Fruit fly (Drosophila melanogaster) whole organism, prepupa: ENCODE data around the gene glo.

Source experiments
- Blimp-1 ChIP-seq: fragments of 200-800 bp; sonication (Bioruptor generic); optimal IDR thresholded peaks from 3 replicates; lab custom pipeline; 2017; ENCODE audit warnings: missing biosample characterization, missing genetic modification characterization, mild to moderate bottlenecking, moderate library complexity, missing genetic modification reagents
- CG10669 ChIP-seq: fragments of 200-800 bp; sonication (Bioruptor generic); optimal IDR thresholded peaks from 3 replicates; lab custom pipeline; 2018; ENCODE audit warnings: missing biosample characterization, mild to moderate bottlenecking, missing genetic modification characterization, moderate library complexity
- CG11294 ChIP-seq: fragments of 200-800 bp; sonication (Bioruptor generic); IDR thresholded peaks from 2 replicates; pipeline ENCODE4 v1.3.6; 2022; ENCODE audit warnings: missing biosample characterization, missing genetic modification characterization
- CG11902 ChIP-seq: fragments of 200-800 bp; sonication (Bioruptor generic); optimal IDR thresholded peaks from 3 replicates; lab custom pipeline; 2016; ENCODE audit warnings: missing biosample characterization, missing genetic modification characterization
- CG15336 ChIP-seq: fragments of 200-800 bp; sonication (Bioruptor generic); IDR thresholded peaks from 2 replicates; pipeline ENCODE4 v1.3.6; 2022; ENCODE audit warnings: missing biosample characterization, missing genetic modification characterization
- CG1621 ChIP-seq: fragments of 200-800 bp; sonication (Bioruptor generic); optimal IDR thresholded peaks from 3 replicates; lab custom pipeline; 2018; ENCODE audit warnings: missing biosample characterization, mild to moderate bottlenecking, missing genetic modification characterization
- CG16779 ChIP-seq: fragments of 200-800 bp; sonication (Bioruptor generic); optimal IDR thresholded peaks from 3 replicates; lab custom pipeline; 2017; ENCODE audit warnings: missing biosample characterization, mild to moderate bottlenecking, missing genetic modification characterization
- CG31627 ChIP-seq: fragments of 200-800 bp; sonication (Bioruptor generic); optimal IDR thresholded peaks from 3 replicates; lab custom pipeline; 2016; ENCODE audit warnings: missing biosample characterization, missing genetic modification characterization
- CG32006 ChIP-seq: fragments of 200-800 bp; sonication (Bioruptor generic); optimal IDR thresholded peaks from 3 replicates; lab custom pipeline; 2017; ENCODE audit warnings: missing biosample characterization, mild to moderate bottlenecking, missing genetic modification characterization
- CG34406 ChIP-seq: fragments of 200-800 bp; sonication (Bioruptor generic); optimal IDR thresholded peaks from 3 replicates; lab custom pipeline; 2016; ENCODE audit warnings: missing biosample characterization, missing genetic modification characterization
- CG3919 ChIP-seq: fragments of 200-800 bp; sonication (Bioruptor generic); optimal IDR thresholded peaks from 3 replicates; lab custom pipeline; 2016; ENCODE audit warnings: missing biosample characterization, missing genetic modification characterization
- CG4318 ChIP-seq: fragments of 200-800 bp; sonication (Bioruptor generic); optimal IDR thresholded peaks from 3 replicates; lab custom pipeline; 2017; ENCODE audit warnings: missing biosample characterization, mild to moderate bottlenecking, missing genetic modification characterization
- CG6163 ChIP-seq: fragments of 200-800 bp; sonication (Bioruptor generic); IDR thresholded peaks from 3 replicates; pipeline ENCODE4 v1.3.6; 2022; ENCODE audit warnings: missing biosample characterization, missing genetic modification characterization
- CG6792 ChIP-seq: fragments of 200-800 bp; sonication (Bioruptor generic); optimal IDR thresholded peaks from 3 replicates; lab custom pipeline; 2016; ENCODE audit warnings: missing biosample characterization, missing genetic modification characterization
- CG6854 ChIP-seq: fragments of 200-800 bp; sonication (Bioruptor generic); optimal IDR thresholded peaks from 2 replicates; lab custom pipeline; 2017; ENCODE audit warnings: missing biosample characterization, mild to moderate bottlenecking, missing genetic modification characterization
- CG7368 ChIP-seq: fragments of 200-800 bp; sonication (Bioruptor generic); optimal IDR thresholded peaks from 3 replicates; lab custom pipeline; 2016; ENCODE audit warnings: missing biosample characterization, missing genetic modification characterization
- CG8119 ChIP-seq: fragments of 200-800 bp; sonication (Bioruptor generic); IDR thresholded peaks from 3 replicates; pipeline ENCODE4 v1.3.6; 2022; ENCODE audit warnings: missing biosample characterization, missing genetic modification characterization
- CG9139 ChIP-seq: fragments of 200-800 bp; sonication (Bioruptor generic); optimal IDR thresholded peaks from 3 replicates; lab custom pipeline; 2017; ENCODE audit warnings: missing biosample characterization, mild to moderate bottlenecking, missing genetic modification characterization
- Eip75B ChIP-seq: fragments of 200-800 bp; sonication (Bioruptor generic); optimal IDR thresholded peaks from 3 replicates; lab custom pipeline; 2016; ENCODE audit warnings: missing biosample characterization, missing genetic modification characterization
- Eip78C ChIP-seq: fragments of 200-800 bp; sonication (Bioruptor generic); peaks from one replicate; lab custom pipeline; 2016; ENCODE audit warnings: missing biosample characterization, missing genetic modification characterization
- Ets21C ChIP-seq: fragments of 200-800 bp; sonication (Bioruptor generic); optimal IDR thresholded peaks from 3 replicates; lab custom pipeline; 2016; ENCODE audit warnings: missing biosample characterization, missing genetic modification characterization
- Ets96B ChIP-seq: fragments of 200-800 bp; optimal IDR thresholded peaks from 2 replicates; lab custom pipeline; 2019; ENCODE audit warnings: missing biosample characterization, mild to moderate bottlenecking, missing genetic modification characterization, moderate library complexity
- Hr39 ChIP-seq: fragments of 200-800 bp; sonication (Bioruptor generic); optimal IDR thresholded peaks from 2 replicates; lab custom pipeline; 2016; ENCODE audit warnings: missing biosample characterization, missing genetic modification characterization
- Lpt ChIP-seq: fragments of 200-800 bp; sonication (Bioruptor generic); optimal IDR thresholded peaks from 3 replicates; lab custom pipeline; 2016; ENCODE audit warnings: missing biosample characterization, missing genetic modification characterization
- OdsH ChIP-seq: fragments of 200-800 bp; sonication (Bioruptor generic); optimal IDR thresholded peaks from 3 replicates; lab custom pipeline; 2016; ENCODE audit warnings: missing biosample characterization, missing genetic modification characterization
- Sox15 ChIP-seq: fragments of 200-800 bp; sonication (Bioruptor generic); optimal IDR thresholded peaks from 3 replicates; lab custom pipeline; 2016; ENCODE audit warnings: missing biosample characterization, missing genetic modification characterization
- acj6 ChIP-seq: fragments of 200-800 bp; sonication (Bioruptor generic); optimal IDR thresholded peaks from 3 replicates; lab custom pipeline; 2016; ENCODE audit warnings: missing biosample characterization, missing genetic modification characterization
- cyc ChIP-seq: fragments of 200-800 bp; sonication (Bioruptor generic); optimal IDR thresholded peaks from 3 replicates; lab custom pipeline; 2016; ENCODE audit warnings: missing biosample characterization, missing genetic modification characterization
- dac ChIP-seq: fragments of 200-800 bp; sonication (Bioruptor generic); optimal IDR thresholded peaks from 2 replicates; lab custom pipeline; 2017; ENCODE audit warnings: missing biosample characterization, mild to moderate bottlenecking, missing genetic modification characterization
- dsx ChIP-seq: fragments of 200-800 bp; optimal IDR thresholded peaks from 3 replicates; lab custom pipeline; 2019; ENCODE audit warnings: missing biosample characterization, mild to moderate bottlenecking, missing genetic modification characterization, moderate library complexity; ENCODE audit not compliant: poor library complexity, severe bottlenecking
- esn ChIP-seq: fragments of 200-800 bp; sonication (Bioruptor generic); optimal IDR thresholded peaks from 2 replicates; lab custom pipeline; 2016; ENCODE audit warnings: missing biosample characterization, mild to moderate bottlenecking, missing genetic modification characterization, moderate library complexity
- salr ChIP-seq, 2 experiments: fragments of 200-800 bp; sonication (Bioruptor generic); optimal IDR thresholded peaks; 3 replicates each; lab custom pipeline; 2016 to 2018; ENCODE audit warnings: missing biosample characterization in 2 of 2, missing genetic modification characterization in 2 of 2, mild to moderate bottlenecking in 1 of 2
- spab ChIP-seq: fragments of 200-800 bp; sonication (Bioruptor generic); optimal IDR thresholded peaks from 2 replicates; lab custom pipeline; 2017; ENCODE audit warnings: missing biosample characterization, mild to moderate bottlenecking, missing genetic modification characterization, missing genetic modification reagents

The glo gene

dm6 chr3R:11773999-11774397 is 45.2 kb downstream of the glo start (continued):
- peak; percentile 73 for TF ChIP-seq Ets96B (tag; lab: Kevin White, UChicago)
- no peak for TF ChIP-seq CG6163 (GFP tag; lab: Robert Waterston, UW)
- TF ChIP-seq Hr39 (GFP tag; lab: Kevin White, UChicago) = peak; percentile 0
- TF ChIP-seq CG11294 (GFP tag; lab: Robert Waterston, UW) = no peak
- peak; percentile 16 for TF ChIP-seq cyc (GFP tag; lab: Kevin White, UChicago)
- TF ChIP-seq Eip78C (GFP tag; lab: Kevin White, UChicago) = peak; percentile 86
- TF ChIP-seq CG16779 (tag; lab: Kevin White, UChicago) = no peak
- peak; percentile 10 for TF ChIP-seq Sox15 (GFP tag; lab: Kevin White, UChicago)
- peak; percentile 66 for TF ChIP-seq dsx
- TF ChIP-seq CG31627 = peak; percentile 27
- TF ChIP-seq esn = peak; percentile 51
- TF ChIP-seq CG10669 (GFP tag; lab: Kevin White, UChicago) = peak; percentile 38
- TF ChIP-seq, all 60 proteins: peak for 36

dm6 chr3R:11773325-11773998 is 45.8 kb downstream of the glo start:
- TF ChIP-seq CG6854 (peak; percentile 27), CG15336 (GFP tag; lab: Robert Waterston, UW) (peak; percentile 38), Eip78C (GFP tag; lab: Kevin White, UChicago) (peak; percentile 37), Blimp-1 (GFP tag; lab: Kevin White, UChicago) (peak; percentile 70), acj6 (GFP tag; lab: Kevin White, UChicago) (no peak), Lpt (GFP tag; lab: Kevin White, UChicago) (no peak), CG32006 (GFP tag; lab: Kevin White, UChicago) (peak; percentile 0), CG1621 (tag; lab: Kevin White, UChicago) (peak; percentile 44), CG8119 (GFP tag; lab: Robert Waterston, UW) (peak; percentile 50; the same call in 1 of the 3 replicates), dac (GFP tag; lab: Kevin White, UChicago) (no peak), CG7368 (GFP tag; lab: Kevin White, UChicago) (no peak), CG6163 (GFP tag; lab: Robert Waterston, UW) (0 out of 3 replicates have a peak, but pooled peaks have one; percentile 53)

dm6 chr3R:11772181-11772827 is 46.9 kb downstream of the glo start:
- TF ChIP-seq cyc (GFP tag; lab: Kevin White, UChicago) (no peak), Hr39 (GFP tag; lab: Kevin White, UChicago) (no peak), CG9139 (GFP tag; lab: Kevin White, UChicago) (no peak), CG11902 (GFP tag; lab: Kevin White, UChicago) (no peak), CG6792 (GFP tag; lab: Kevin White, UChicago) (no peak), CG1621 (tag; lab: Kevin White, UChicago) (no peak), CG34406 (GFP tag; lab: Kevin White, UChicago) (no peak), Eip75B (no peak), Eip78C (GFP tag; lab: Kevin White, UChicago) (no peak), Ets96B (tag; lab: Kevin White, UChicago) (no peak), Ets21C (GFP tag; lab: Kevin White, UChicago) (no peak), esn (no peak), Sox15 (GFP tag; lab: Kevin White, UChicago) (no peak), salr (GFP tag; optimal IDR thresholded peaks at IDR 0.05; lab: Kevin White, UChicago) (no peak), CG3919 (GFP tag; lab: Kevin White, UChicago) (no peak), CG6854 (no peak)
- TF ChIP-seq, all 60 proteins: peak for 0

dm6 chr3R:11771492-11771891 is 47.7 kb downstream of the glo start:
- TF ChIP-seq CG4318 (GFP tag; lab: Kevin White, UChicago) (no peak), spab (GFP tag; lab: Kevin White, UChicago) (no peak), esn (no peak), OdsH (GFP tag; lab: Kevin White, UChicago) (no peak), Sox15 (GFP tag; lab: Kevin White, UChicago) (no peak), Eip78C (GFP tag; lab: Kevin White, UChicago) (peak; percentile 31)
